Fruit fly (Drosophila melanogaster) whole organism, prepupa: ENCODE data around the gene Wnt10.

Source experiments
- Blimp-1 ChIP-seq: fragments of 200-800 bp; sonication (Bioruptor generic); optimal IDR thresholded peaks from 3 replicates; lab custom pipeline; 2017; ENCODE audit warnings: missing biosample characterization, missing genetic modification characterization, mild to moderate bottlenecking, moderate library complexity, missing genetic modification reagents
- CG10631 ChIP-seq: fragments of 200-800 bp; sonication (Bioruptor generic); optimal IDR thresholded peaks from 2 replicates; lab custom pipeline; 2016; ENCODE audit warnings: missing biosample characterization, missing genetic modification characterization
- CG10669 ChIP-seq: fragments of 200-800 bp; sonication (Bioruptor generic); optimal IDR thresholded peaks from 3 replicates; lab custom pipeline; 2018; ENCODE audit warnings: missing biosample characterization, mild to moderate bottlenecking, missing genetic modification characterization, moderate library complexity
- CG11294 ChIP-seq: fragments of 200-800 bp; sonication (Bioruptor generic); IDR thresholded peaks from 2 replicates; pipeline ENCODE4 v1.3.6; 2022; ENCODE audit warnings: missing biosample characterization, missing genetic modification characterization
- CG11762 ChIP-seq: fragments of 200-800 bp; sonication (Bioruptor generic); optimal IDR thresholded peaks from 3 replicates; lab custom pipeline; 2016; ENCODE audit warnings: missing biosample characterization, missing genetic modification characterization; ENCODE audit not compliant: insufficient read depth
- CG11902 ChIP-seq: fragments of 200-800 bp; sonication (Bioruptor generic); optimal IDR thresholded peaks from 3 replicates; lab custom pipeline; 2016; ENCODE audit warnings: missing biosample characterization, missing genetic modification characterization
- CG15336 ChIP-seq: fragments of 200-800 bp; sonication (Bioruptor generic); IDR thresholded peaks from 2 replicates; pipeline ENCODE4 v1.3.6; 2022; ENCODE audit warnings: missing biosample characterization, missing genetic modification characterization
- CG3032 ChIP-seq: fragments of 200-800 bp; optimal IDR thresholded peaks from 2 replicates; lab custom pipeline; 2019; ENCODE audit warnings: missing biosample characterization, mild to moderate bottlenecking, missing genetic modification characterization, moderate library complexity
- CG31627 ChIP-seq: fragments of 200-800 bp; sonication (Bioruptor generic); optimal IDR thresholded peaks from 3 replicates; lab custom pipeline; 2016; ENCODE audit warnings: missing biosample characterization, missing genetic modification characterization
- CG32006 ChIP-seq: fragments of 200-800 bp; sonication (Bioruptor generic); optimal IDR thresholded peaks from 3 replicates; lab custom pipeline; 2017; ENCODE audit warnings: missing biosample characterization, mild to moderate bottlenecking, missing genetic modification characterization
- CG3919 ChIP-seq: fragments of 200-800 bp; sonication (Bioruptor generic); optimal IDR thresholded peaks from 3 replicates; lab custom pipeline; 2016; ENCODE audit warnings: missing biosample characterization, missing genetic modification characterization
- CG6163 ChIP-seq: fragments of 200-800 bp; sonication (Bioruptor generic); IDR thresholded peaks from 3 replicates; pipeline ENCODE4 v1.3.6; 2022; ENCODE audit warnings: missing biosample characterization, missing genetic modification characterization
- CG6276 ChIP-seq: fragments of 200-800 bp; sonication (Bioruptor generic); optimal IDR thresholded peaks from 2 replicates; lab custom pipeline; 2017; ENCODE audit warnings: missing biosample characterization, mild to moderate bottlenecking, missing genetic modification characterization
- CG6792 ChIP-seq: fragments of 200-800 bp; sonication (Bioruptor generic); optimal IDR thresholded peaks from 3 replicates; lab custom pipeline; 2016; ENCODE audit warnings: missing biosample characterization, missing genetic modification characterization
- CG6808 ChIP-seq: fragments of 200-800 bp; sonication (Bioruptor generic); optimal IDR thresholded peaks from 3 replicates; lab custom pipeline; 2017; ENCODE audit warnings: missing biosample characterization, missing genetic modification characterization, mild to moderate bottlenecking, moderate library complexity, missing genetic modification reagents
- CG6854 ChIP-seq: fragments of 200-800 bp; sonication (Bioruptor generic); optimal IDR thresholded peaks from 2 replicates; lab custom pipeline; 2017; ENCODE audit warnings: missing biosample characterization, mild to moderate bottlenecking, missing genetic modification characterization
- CG7368 ChIP-seq: fragments of 200-800 bp; sonication (Bioruptor generic); optimal IDR thresholded peaks from 3 replicates; lab custom pipeline; 2016; ENCODE audit warnings: missing biosample characterization, missing genetic modification characterization
- CG8119 ChIP-seq: fragments of 200-800 bp; sonication (Bioruptor generic); IDR thresholded peaks from 3 replicates; pipeline ENCODE4 v1.3.6; 2022; ENCODE audit warnings: missing biosample characterization, missing genetic modification characterization
- CG8319 ChIP-seq: fragments of 200-800 bp; sonication (Bioruptor generic); optimal IDR thresholded peaks from 3 replicates; lab custom pipeline; 2016; ENCODE audit warnings: missing biosample characterization, missing genetic modification characterization
- Eip75B ChIP-seq: fragments of 200-800 bp; sonication (Bioruptor generic); optimal IDR thresholded peaks from 3 replicates; lab custom pipeline; 2016; ENCODE audit warnings: missing biosample characterization, missing genetic modification characterization
- Eip93F ChIP-seq: fragments of 200-800 bp; sonication (Bioruptor generic); optimal IDR thresholded peaks from 2 replicates; lab custom pipeline; 2016; ENCODE audit warnings: missing biosample characterization, mild to moderate bottlenecking, missing genetic modification characterization
- Ets21C ChIP-seq: fragments of 200-800 bp; sonication (Bioruptor generic); optimal IDR thresholded peaks from 3 replicates; lab custom pipeline; 2016; ENCODE audit warnings: missing biosample characterization, missing genetic modification characterization
- Ets96B ChIP-seq: fragments of 200-800 bp; optimal IDR thresholded peaks from 2 replicates; lab custom pipeline; 2019; ENCODE audit warnings: missing biosample characterization, mild to moderate bottlenecking, missing genetic modification characterization, moderate library complexity
- Hr38 ChIP-seq: sonication (Bioruptor generic); optimal IDR thresholded peaks from 2 replicates; lab custom pipeline; 2016; ENCODE audit warnings: missing biosample characterization, missing genetic modification characterization
- Hr4 ChIP-seq: fragments of 200-800 bp; sonication (Bioruptor generic); optimal IDR thresholded peaks from 3 replicates; lab custom pipeline; 2016; ENCODE audit warnings: missing biosample characterization, missing genetic modification characterization
- Lpt ChIP-seq: fragments of 200-800 bp; sonication (Bioruptor generic); optimal IDR thresholded peaks from 3 replicates; lab custom pipeline; 2016; ENCODE audit warnings: missing biosample characterization, missing genetic modification characterization
- Met ChIP-seq: fragments of 200-800 bp; sonication (Bioruptor generic); optimal IDR thresholded peaks from 3 replicates; lab custom pipeline; 2016; ENCODE audit warnings: missing biosample characterization, missing genetic modification characterization
- OdsH ChIP-seq: fragments of 200-800 bp; sonication (Bioruptor generic); optimal IDR thresholded peaks from 3 replicates; lab custom pipeline; 2016; ENCODE audit warnings: missing biosample characterization, missing genetic modification characterization
- Smox ChIP-seq: fragments of 200-800 bp; sonication (Bioruptor generic); optimal IDR thresholded peaks from 3 replicates; lab custom pipeline; 2016; ENCODE audit warnings: missing biosample characterization, missing genetic modification characterization
- Sox102F ChIP-seq: fragments of 200-800 bp; sonication (Bioruptor generic); optimal IDR thresholded peaks from 2 replicates; lab custom pipeline; 2016; ENCODE audit warnings: missing biosample characterization, mild to moderate bottlenecking, missing genetic modification characterization
- Sox14 ChIP-seq: fragments of 200-800 bp; sonication (Bioruptor generic); optimal IDR thresholded peaks from 3 replicates; lab custom pipeline; 2016; ENCODE audit warnings: missing biosample characterization, missing genetic modification characterization
- Sox15 ChIP-seq: fragments of 200-800 bp; sonication (Bioruptor generic); optimal IDR thresholded peaks from 3 replicates; lab custom pipeline; 2016; ENCODE audit warnings: missing biosample characterization, missing genetic modification characterization
- acj6 ChIP-seq: fragments of 200-800 bp; sonication (Bioruptor generic); optimal IDR thresholded peaks from 3 replicates; lab custom pipeline; 2016; ENCODE audit warnings: missing biosample characterization, missing genetic modification characterization
- cyc ChIP-seq: fragments of 200-800 bp; sonication (Bioruptor generic); optimal IDR thresholded peaks from 3 replicates; lab custom pipeline; 2016; ENCODE audit warnings: missing biosample characterization, missing genetic modification characterization
- dac ChIP-seq: fragments of 200-800 bp; sonication (Bioruptor generic); optimal IDR thresholded peaks from 2 replicates; lab custom pipeline; 2017; ENCODE audit warnings: missing biosample characterization, mild to moderate bottlenecking, missing genetic modification characterization
- dsx ChIP-seq: fragments of 200-800 bp; optimal IDR thresholded peaks from 3 replicates; lab custom pipeline; 2019; ENCODE audit warnings: missing biosample characterization, mild to moderate bottlenecking, missing genetic modification characterization, moderate library complexity; ENCODE audit not compliant: poor library complexity, severe bottlenecking
- esn ChIP-seq: fragments of 200-800 bp; sonication (Bioruptor generic); optimal IDR thresholded peaks from 2 replicates; lab custom pipeline; 2016; ENCODE audit warnings: missing biosample characterization, mild to moderate bottlenecking, missing genetic modification characterization, moderate library complexity
- fd59A ChIP-seq: fragments of 200-800 bp; sonication (Bioruptor generic); optimal IDR thresholded peaks from 2 replicates; lab custom pipeline; 2017; ENCODE audit warnings: missing biosample characterization, mild to moderate bottlenecking, missing genetic modification characterization, missing genetic modification reagents
- fd85E ChIP-seq: fragments of 200-800 bp; sonication (Bioruptor generic); optimal IDR thresholded peaks from 3 replicates; lab custom pipeline; 2016; ENCODE audit warnings: missing biosample characterization, missing genetic modification characterization
- fkh ChIP-seq: fragments of 200-800 bp; sonication (Bioruptor generic); optimal IDR thresholded peaks from 3 replicates; lab custom pipeline; 2017; ENCODE audit warnings: missing biosample characterization, mild to moderate bottlenecking, missing genetic modification characterization, moderate library complexity
- lz ChIP-seq: fragments of 200-800 bp; sonication (Bioruptor generic); optimal IDR thresholded peaks from 3 replicates; lab custom pipeline; 2016; ENCODE audit warnings: missing biosample characterization, missing genetic modification characterization
- net ChIP-seq: fragments of 200-800 bp; sonication (Bioruptor generic); optimal IDR thresholded peaks from 3 replicates; lab custom pipeline; 2016; ENCODE audit warnings: missing biosample characterization, missing genetic modification characterization
- pdm3 ChIP-seq: fragments of 200-800 bp; sonication (Bioruptor generic); optimal IDR thresholded peaks from 3 replicates; lab custom pipeline; 2016; ENCODE audit warnings: missing biosample characterization, missing genetic modification characterization
- salr ChIP-seq, 2 experiments: fragments of 200-800 bp; sonication (Bioruptor generic); optimal IDR thresholded peaks; 3 replicates each; lab custom pipeline; 2016 to 2018; ENCODE audit warnings: missing biosample characterization in 2 of 2, missing genetic modification characterization in 2 of 2, mild to moderate bottlenecking in 1 of 2
- spab ChIP-seq: fragments of 200-800 bp; sonication (Bioruptor generic); optimal IDR thresholded peaks from 2 replicates; lab custom pipeline; 2017; ENCODE audit warnings: missing biosample characterization, mild to moderate bottlenecking, missing genetic modification characterization, missing genetic modification reagents
- ss ChIP-seq, 2 experiments: fragments of 200-800 bp; sonication (Bioruptor generic); optimal IDR thresholded peaks; 2 replicates in 1 of 2; 3 replicates in 1 of 2; lab custom pipeline; 2017 to 2018; ENCODE audit warnings: mild to moderate bottlenecking in 2 of 2, missing biosample characterization in 2 of 2, missing genetic modification characterization in 2 of 2, moderate library complexity in 1 of 2
- svp ChIP-seq: fragments of 200-800 bp; sonication (Bioruptor generic); peaks from one replicate; lab custom pipeline; 2016; ENCODE audit warnings: missing biosample characterization, missing genetic modification characterization
- topi ChIP-seq: fragments of 200-800 bp; sonication (Bioruptor generic); optimal IDR thresholded peaks from 3 replicates; lab custom pipeline; 2016; ENCODE audit warnings: missing biosample characterization, missing genetic modification characterization
- vri ChIP-seq: fragments of 200-800 bp; sonication (Bioruptor generic); optimal IDR thresholded peaks from 3 replicates; lab custom pipeline; 2016; ENCODE audit warnings: missing biosample characterization, mild to moderate bottlenecking, missing genetic modification characterization

Wnt10 gene

DNA sequence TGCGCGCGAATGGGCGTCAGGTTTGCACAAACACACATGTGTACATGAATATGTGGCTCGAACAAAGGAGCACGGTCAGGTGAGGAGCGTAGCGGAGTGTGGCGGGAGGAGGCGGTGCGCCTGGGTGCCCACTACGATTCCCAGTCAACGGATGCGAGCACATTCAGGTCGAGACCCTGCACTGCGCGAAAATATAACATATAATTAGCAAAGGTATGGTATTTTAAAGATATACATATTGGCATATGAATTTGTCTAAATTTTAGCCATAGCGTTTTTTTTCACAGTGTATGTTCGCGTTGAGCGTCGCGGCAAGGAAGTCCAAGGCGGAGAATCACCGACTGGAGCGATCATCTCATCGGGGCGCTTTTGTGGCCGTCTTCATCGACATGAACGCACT lies 43.3 kb upstream of the Wnt10 start (continued):
- TF ChIP-seq CG6792, result peak; percentile 70
- TF ChIP-seq CG6163, result peak; percentile 76
- TF ChIP-seq fd59A (GFP tag; lab: Kevin White, UChicago), result peak; percentile 63
- peak; percentile 25 for TF ChIP-seq CG7368 (GFP tag; lab: Kevin White, UChicago)
- peak; percentile 52 for TF ChIP-seq CG6854
- TF ChIP-seq Eip75B, result peak; percentile 74
- no peak for TF ChIP-seq Lpt (GFP tag; lab: Kevin White, UChicago)
- TF ChIP-seq esn (GFP tag; lab: Kevin White, UChicago), result peak; percentile 75
- peak in 1 of 2 experiments; percentile 46 for TF ChIP-seq salr (GFP tag; optimal IDR thresholded peaks at IDR 0.05; lab: Kevin White, UChicago)
- TF ChIP-seq Hr4, result no peak
- no peak for TF ChIP-seq fkh (GFP tag; lab: Kevin White, UChicago)
- TF ChIP-seq OdsH (GFP tag; lab: Kevin White, UChicago), result peak; percentile 44
- TF ChIP-seq topi, result peak; percentile 66
- peak; percentile 39 for TF ChIP-seq acj6
- peak; percentile 7 for TF ChIP-seq CG8319
- TF ChIP-seq CG10669, result peak; percentile 44
- TF ChIP-seq CG3919 (GFP tag; lab: Kevin White, UChicago), result peak; percentile 72
- TF ChIP-seq fd85E (GFP tag; lab: Kevin White, UChicago), result no peak
- TF ChIP-seq Eip93F (GFP tag; lab: Kevin White, UChicago), result peak; percentile 57
- TF ChIP-seq Ets21C (GFP tag; lab: Kevin White, UChicago), result peak; percentile 32
- TF ChIP-seq CG3032 (tag; lab: Kevin White, UChicago), result peak; percentile 58
- TF ChIP-seq dac, result no peak
- peak; percentile 55 for TF ChIP-seq CG6808 (GFP tag; lab: Kevin White, UChicago)
- peak; percentile 76 for TF ChIP-seq cyc (GFP tag; lab: Kevin White, UChicago)
- TF ChIP-seq Sox14 (GFP tag; lab: Kevin White, UChicago), result peak; percentile 78
- peak; percentile 54 for TF ChIP-seq spab (GFP tag; lab: Kevin White, UChicago)
- TF ChIP-seq CG6276 (GFP tag; lab: Kevin White, UChicago), result no peak
- TF ChIP-seq CG11902 (GFP tag; lab: Kevin White, UChicago), result peak; percentile 55
- peak; percentile 85 for TF ChIP-seq vri (GFP tag; lab: Kevin White, UChicago)
- peak; percentile 68 for TF ChIP-seq dsx (GFP tag; lab: Kevin White, UChicago)
- peak; percentile 54 for TF ChIP-seq pdm3 (GFP tag; lab: Kevin White, UChicago)
- peak; percentile 47 for TF ChIP-seq Sox15 (GFP tag; lab: Kevin White, UChicago)
- TF ChIP-seq net (GFP tag; lab: Kevin White, UChicago), result peak; percentile 1
- no peak for TF ChIP-seq Hr38 (GFP tag; lab: Kevin White, UChicago)
- TF ChIP-seq Ets96B (tag; lab: Kevin White, UChicago), result peak; percentile 72
- TF ChIP-seq Blimp-1 (GFP tag; lab: Kevin White, UChicago), result no peak
- TF ChIP-seq CG32006 (GFP tag; lab: Kevin White, UChicago), result no peak
- no peak for TF ChIP-seq CG11294 (GFP tag; lab: Robert Waterston, UW)
- TF ChIP-seq ss (GFP tag; optimal IDR thresholded peaks at IDR 0.05; lab: Kevin White, UChicago), result peak; percentile 73 to 75
- TF ChIP-seq Met (GFP tag; lab: Kevin White, UChicago), result peak; percentile 83
- TF ChIP-seq, all 60 proteins: peak for 44

DNA sequence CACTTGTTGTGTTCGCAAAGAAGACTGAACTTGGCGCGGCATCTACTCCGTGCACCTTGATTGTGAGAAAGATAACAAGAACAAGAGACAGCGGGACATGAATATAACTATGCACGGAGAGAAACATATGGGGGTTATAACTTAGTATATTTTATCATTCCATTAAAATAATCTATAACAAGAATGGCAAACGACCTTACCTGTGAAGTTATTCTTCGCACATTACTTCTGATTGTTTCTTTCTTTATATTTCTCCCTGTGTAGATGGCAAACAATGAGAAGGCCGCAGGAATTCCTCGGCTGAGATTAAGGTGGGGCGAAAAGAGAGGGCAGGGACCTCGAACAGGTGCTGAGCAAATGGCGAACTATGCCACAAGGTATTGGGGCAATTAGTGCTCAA lies 42.1 kb upstream of the Wnt10 start:
- TF ChIP-seq CG3032 (tag; lab: Kevin White, UChicago) (peak; percentile 73), Blimp-1 (GFP tag; lab: Kevin White, UChicago) (no peak), net (GFP tag; lab: Kevin White, UChicago) (peak; percentile 42), CG3919 (GFP tag; lab: Kevin White, UChicago) (peak; percentile 81), dsx (GFP tag; lab: Kevin White, UChicago) (peak; percentile 83), ss (GFP tag; optimal IDR thresholded peaks at IDR 0.05; lab: Kevin White, UChicago) (peak; percentile 65 to 79), CG6792 (peak; percentile 69), lz (GFP tag; lab: Kevin White, UChicago) (peak; percentile 74), Sox15 (GFP tag; lab: Kevin White, UChicago) (peak; percentile 38), Smox (peak; percentile 73), CG15336 (GFP tag; lab: Robert Waterston, UW) (no peak), CG11762 (GFP tag; lab: Kevin White, UChicago) (peak; percentile 30), Eip93F (GFP tag; lab: Kevin White, UChicago) (no peak), CG10631 (GFP tag; lab: Kevin White, UChicago) (peak; percentile 75), Ets96B (tag; lab: Kevin White, UChicago) (peak; percentile 84), topi (peak; percentile 78), CG8119 (GFP tag; lab: Robert Waterston, UW) (peak; percentile 41; the same call in 2 of the 3 replicates), svp (GFP tag; lab: Kevin White, UChicago) (peak; percentile 89), Sox102F (GFP tag; lab: Kevin White, UChicago) (peak; percentile 70), Eip75B (peak; percentile 80), Hr38 (GFP tag; lab: Kevin White, UChicago) (no peak), esn (GFP tag; lab: Kevin White, UChicago) (peak; percentile 83), fkh (GFP tag; lab: Kevin White, UChicago) (no peak), CG31627 (GFP tag; lab: Kevin White, UChicago) (peak; percentile 74)
